Worm (Caenorhabditis elegans): ENCODE measurements around the gene evl-14.

Gene evl-14

ce11 chrIII:4358345-4358744 is 45.4 kb upstream of the evl-14 start (continued):
- TF ChIP-seq lin-13 (GFP tag; optimal IDR thresholded peaks at IDR 0.05) = no peak

ce11 chrIII:4357438-4357837 is 44.5 kb upstream of the evl-14 start:
- TF ChIP-seq fos-1 (tag; optimal IDR thresholded peaks at IDR 0.05) = peak; percentile 78
- TF ChIP-seq nhr-129 (tag; optimal IDR thresholded peaks at IDR 0.05) = peak; percentile 22
- no peak for TF ChIP-seq ztf-11 (tag; optimal IDR thresholded peaks at IDR 0.05)

ce11 chrIII:4356384-4356783 is 43.5 kb upstream of the evl-14 start, which contains the start of gene mnp-1:
Gene mnp-1, plus strand, starts transcription at chrIII:4356594.
- no peak for TF ChIP-seq unc-39 (tag; optimal IDR thresholded peaks at IDR 0.05)
- TF ChIP-seq sma-3 (GFP tag; optimal IDR thresholded peaks at IDR 0.05) = no peak
- no peak for TF ChIP-seq nhr-129 (tag; optimal IDR thresholded peaks at IDR 0.05)
- no peak for TF ChIP-seq ztf-1 (GFP tag; conservative IDR thresholded peaks at IDR 0.05)
- TF ChIP-seq fos-1 (tag; optimal IDR thresholded peaks at IDR 0.05) = no peak
- no peak for TF ChIP-seq nhr-12 (tag; optimal IDR thresholded peaks at IDR 0.05)
- no peak for TF ChIP-seq ama-1 (optimal IDR thresholded peaks at IDR 0.05)
- no peak for TF ChIP-seq aly-2 (tag; optimal IDR thresholded peaks at IDR 0.05)
- TF ChIP-seq elt-1 (tag; optimal IDR thresholded peaks at IDR 0.05) = no peak
- no peak for TF ChIP-seq egl-27 (tag; optimal IDR thresholded peaks at IDR 0.05)
- TF ChIP-seq mab-5 (tag; optimal IDR thresholded peaks at IDR 0.05) = no peak
- no peak for TF ChIP-seq mbf-1 (tag; optimal IDR thresholded peaks at IDR 0.05)
- TF ChIP-seq nhr-21 (tag; optimal IDR thresholded peaks at IDR 0.05) = no peak

- TF ChIP-seq ztf-1 (GFP tag; conservative IDR thresholded peaks at IDR 0.05) (no peak), ceh-82 (tag; optimal IDR thresholded peaks at IDR 0.05) (no peak), zag-1 (tag; optimal IDR thresholded peaks at IDR 0.05) (no peak), mdl-1 (tag; optimal IDR thresholded peaks at IDR 0.05) (no peak), blmp-1 (tag; optimal IDR thresholded peaks at IDR 0.05; ENCODE audit: insufficient read depth) (no peak), lin-39 (tag; optimal IDR thresholded peaks at IDR 0.05) (no peak), ztf-11 (tag; optimal IDR thresholded peaks at IDR 0.05) (no peak), nhr-6 (tag; optimal IDR thresholded peaks at IDR 0.05) (no peak), dmd-4 (tag; optimal IDR thresholded peaks at IDR 0.05) (no peak), unc-39 (tag; optimal IDR thresholded peaks at IDR 0.05) (no peak), ceh-16 (tag; optimal IDR thresholded peaks at IDR 0.05) (no peak), fos-1 (tag; optimal IDR thresholded peaks at IDR 0.05) (no peak), nhr-237 (tag; optimal IDR thresholded peaks at IDR 0.05) (no peak), nhr-129 (tag; optimal IDR thresholded peaks at IDR 0.05) (no peak), unc-62 (GFP tag; optimal IDR thresholded peaks at IDR 0.05) (no peak)
Measured at ce11 chrIII:4349799-4350198, 36.9 kb upstream of the evl-14 start, which contains the start of gene B0285.6. Gene B0285.6, plus strand, starts transcription at chrIII:4350099.

- TF ChIP-seq nhr-77 (tag; optimal IDR thresholded peaks at IDR 0.05) (no peak), mdl-1 (tag; optimal IDR thresholded peaks at IDR 0.05) (no peak), skn-1 (tag; optimal IDR thresholded peaks at IDR 0.05) (no peak), nhr-12 (tag; optimal IDR thresholded peaks at IDR 0.05) (no peak), ceh-82 (tag; optimal IDR thresholded peaks at IDR 0.05) (no peak), sem-4 (tag; optimal IDR thresholded peaks at IDR 0.05) (no peak), unc-62 (GFP tag; optimal IDR thresholded peaks at IDR 0.05) (no peak), F13H6.1 (tag; optimal IDR thresholded peaks at IDR 0.05) (no peak), aly-2 (tag; optimal IDR thresholded peaks at IDR 0.05) (no peak), ztf-4 (tag; optimal IDR thresholded peaks at IDR 0.05) (no peak), ztf-11 (tag; optimal IDR thresholded peaks at IDR 0.05) (no peak), alr-1 (tag; optimal IDR thresholded peaks at IDR 0.05) (no peak), ztf-1 (GFP tag; conservative IDR thresholded peaks at IDR 0.05) (no peak)
Measured at ce11 chrIII:4345034-4345433, 32.1 kb upstream of the evl-14 start, which contains the start of gene hse-5. Gene hse-5, plus strand, starts transcription at chrIII:4345334.

ce11 chrIII:4343070-4343469 is 30.1 kb upstream of the evl-14 start, which contains the start of the genes B0285.3 and lcmt-1:
Gene B0285.3, minus strand, starts transcription at chrIII:4343336.
Gene lcmt-1, plus strand, starts transcription at chrIII:4343446.
- no peak for TF ChIP-seq Y55F3AM.14 (GFP tag; optimal IDR thresholded peaks at IDR 0.05)
- no peak for TF ChIP-seq skn-1 (tag; optimal IDR thresholded peaks at IDR 0.05)
- no peak for TF ChIP-seq R02D3.7 (tag; optimal IDR thresholded peaks at IDR 0.05)
- no peak for TF ChIP-seq mab-5 (tag; optimal IDR thresholded peaks at IDR 0.05)
- TF ChIP-seq egl-27 (tag; optimal IDR thresholded peaks at IDR 0.05) = no peak
- TF ChIP-seq mbf-1 (tag; optimal IDR thresholded peaks at IDR 0.05) = no peak
- peak; percentile 50 for TF ChIP-seq C34F6.9 (tag; optimal IDR thresholded peaks at IDR 0.05)
- peak; percentile 39 for TF ChIP-seq sma-3 (GFP tag; optimal IDR thresholded peaks at IDR 0.05)
- peak; percentile 43 for TF ChIP-seq F13H6.1 (tag; optimal IDR thresholded peaks at IDR 0.05)
- peak; percentile 40 for TF ChIP-seq unc-55 (GFP tag; optimal IDR thresholded peaks at IDR 0.05)
- no peak for TF ChIP-seq lin-13 (GFP tag; optimal IDR thresholded peaks at IDR 0.05)
- peak; percentile 24 for TF ChIP-seq crh-2 (tag; optimal IDR thresholded peaks at IDR 0.05)
- TF ChIP-seq lsy-2 (tag; optimal IDR thresholded peaks at IDR 0.05) = peak in 1 of 2 experiments; percentile 68
- TF ChIP-seq nhr-12 (tag; optimal IDR thresholded peaks at IDR 0.05) = no peak
- TF ChIP-seq nhr-77 (tag; optimal IDR thresholded peaks at IDR 0.05) = no peak
- no peak for TF ChIP-seq snpc-4 (tag; optimal IDR thresholded peaks at IDR 0.05)
- no peak for TF ChIP-seq nhr-11 (tag; optimal IDR thresholded peaks at IDR 0.05)
- TF ChIP-seq ama-1 (optimal IDR thresholded peaks at IDR 0.05) = no peak
- TF ChIP-seq sma-9 (GFP tag; optimal IDR thresholded peaks at IDR 0.05) = peak; percentile 17
- TF ChIP-seq sma-9 (tag; optimal IDR thresholded peaks at IDR 0.05) = no peak
- peak; percentile 54 for TF ChIP-seq gmeb-1 (tag; optimal IDR thresholded peaks at IDR 0.05)
- TF ChIP-seq nhr-25 (tag; optimal IDR thresholded peaks at IDR 0.05) = peak; percentile 29
- TF ChIP-seq unc-39 (tag; optimal IDR thresholded peaks at IDR 0.05) = no peak

Data from whole organism, L2 larva.